Fruit fly (Drosophila melanogaster): ENCODE results near the gene Cyp4g15.

- TF ChIP-seq CG8478 (optimal IDR thresholded peaks at IDR 0.05) (no peak), CTCF (optimal IDR thresholded peaks at IDR 0.05) (no peak)
Measured at dm6 chrX:11451027-11451572, 25.8 kb upstream of the Cyp4g15 start.
